Fruit fly (Drosophila melanogaster) whole organism, prepupa: ENCODE data around the gene CG8372.
A peak's percentile ranks its signal among the peaks of the same experiment; 100 is the strongest.

Experiments used
- Blimp-1 ChIP-seq: fragments of 200-800 bp; sonication (Bioruptor generic); optimal IDR thresholded peaks from 3 replicates; lab custom pipeline; 2017; ENCODE audit warnings: missing biosample characterization, missing genetic modification characterization, mild to moderate bottlenecking, moderate library complexity, missing genetic modification reagents
- CG10631 ChIP-seq: fragments of 200-800 bp; sonication (Bioruptor generic); optimal IDR thresholded peaks from 2 replicates; lab custom pipeline; 2016; ENCODE audit warnings: missing biosample characterization, missing genetic modification characterization
- CG10669 ChIP-seq: fragments of 200-800 bp; sonication (Bioruptor generic); optimal IDR thresholded peaks from 3 replicates; lab custom pipeline; 2018; ENCODE audit warnings: missing biosample characterization, mild to moderate bottlenecking, missing genetic modification characterization, moderate library complexity
- CG11294 ChIP-seq: fragments of 200-800 bp; sonication (Bioruptor generic); IDR thresholded peaks from 2 replicates; pipeline ENCODE4 v1.3.6; 2022; ENCODE audit warnings: missing biosample characterization, missing genetic modification characterization
- CG11902 ChIP-seq: fragments of 200-800 bp; sonication (Bioruptor generic); optimal IDR thresholded peaks from 3 replicates; lab custom pipeline; 2016; ENCODE audit warnings: missing biosample characterization, missing genetic modification characterization
- CG15336 ChIP-seq: fragments of 200-800 bp; sonication (Bioruptor generic); IDR thresholded peaks from 2 replicates; pipeline ENCODE4 v1.3.6; 2022; ENCODE audit warnings: missing biosample characterization, missing genetic modification characterization
- CG3032 ChIP-seq: fragments of 200-800 bp; optimal IDR thresholded peaks from 2 replicates; lab custom pipeline; 2019; ENCODE audit warnings: missing biosample characterization, mild to moderate bottlenecking, missing genetic modification characterization, moderate library complexity
- CG32006 ChIP-seq: fragments of 200-800 bp; sonication (Bioruptor generic); optimal IDR thresholded peaks from 3 replicates; lab custom pipeline; 2017; ENCODE audit warnings: missing biosample characterization, mild to moderate bottlenecking, missing genetic modification characterization
- CG4318 ChIP-seq: fragments of 200-800 bp; sonication (Bioruptor generic); optimal IDR thresholded peaks from 3 replicates; lab custom pipeline; 2017; ENCODE audit warnings: missing biosample characterization, mild to moderate bottlenecking, missing genetic modification characterization
- CG6163 ChIP-seq: fragments of 200-800 bp; sonication (Bioruptor generic); IDR thresholded peaks from 3 replicates; pipeline ENCODE4 v1.3.6; 2022; ENCODE audit warnings: missing biosample characterization, missing genetic modification characterization
- CG6276 ChIP-seq: fragments of 200-800 bp; sonication (Bioruptor generic); optimal IDR thresholded peaks from 2 replicates; lab custom pipeline; 2017; ENCODE audit warnings: missing biosample characterization, mild to moderate bottlenecking, missing genetic modification characterization
- CG6792 ChIP-seq: fragments of 200-800 bp; sonication (Bioruptor generic); optimal IDR thresholded peaks from 3 replicates; lab custom pipeline; 2016; ENCODE audit warnings: missing biosample characterization, missing genetic modification characterization
- CG6854 ChIP-seq: fragments of 200-800 bp; sonication (Bioruptor generic); optimal IDR thresholded peaks from 2 replicates; lab custom pipeline; 2017; ENCODE audit warnings: missing biosample characterization, mild to moderate bottlenecking, missing genetic modification characterization
- CG8119 ChIP-seq: fragments of 200-800 bp; sonication (Bioruptor generic); IDR thresholded peaks from 3 replicates; pipeline ENCODE4 v1.3.6; 2022; ENCODE audit warnings: missing biosample characterization, missing genetic modification characterization
- CG9139 ChIP-seq: fragments of 200-800 bp; sonication (Bioruptor generic); optimal IDR thresholded peaks from 3 replicates; lab custom pipeline; 2017; ENCODE audit warnings: missing biosample characterization, mild to moderate bottlenecking, missing genetic modification characterization
- Eip75B ChIP-seq: fragments of 200-800 bp; sonication (Bioruptor generic); optimal IDR thresholded peaks from 3 replicates; lab custom pipeline; 2016; ENCODE audit warnings: missing biosample characterization, missing genetic modification characterization
- Eip78C ChIP-seq: fragments of 200-800 bp; sonication (Bioruptor generic); peaks from one replicate; lab custom pipeline; 2016; ENCODE audit warnings: missing biosample characterization, missing genetic modification characterization
- Ets21C ChIP-seq: fragments of 200-800 bp; sonication (Bioruptor generic); optimal IDR thresholded peaks from 3 replicates; lab custom pipeline; 2016; ENCODE audit warnings: missing biosample characterization, missing genetic modification characterization
- Gug ChIP-seq: fragments of 200-800 bp; sonication (Bioruptor generic); IDR thresholded peaks from 2 replicates; pipeline ENCODE4 v1.3.6; 2022; ENCODE audit warnings: missing biosample characterization, missing genetic modification characterization
- Hr38 ChIP-seq: sonication (Bioruptor generic); optimal IDR thresholded peaks from 2 replicates; lab custom pipeline; 2016; ENCODE audit warnings: missing biosample characterization, missing genetic modification characterization
- Hr39 ChIP-seq: fragments of 200-800 bp; sonication (Bioruptor generic); optimal IDR thresholded peaks from 2 replicates; lab custom pipeline; 2016; ENCODE audit warnings: missing biosample characterization, missing genetic modification characterization
- Hr4 ChIP-seq: fragments of 200-800 bp; sonication (Bioruptor generic); optimal IDR thresholded peaks from 3 replicates; lab custom pipeline; 2016; ENCODE audit warnings: missing biosample characterization, missing genetic modification characterization
- Met ChIP-seq: fragments of 200-800 bp; sonication (Bioruptor generic); optimal IDR thresholded peaks from 3 replicates; lab custom pipeline; 2016; ENCODE audit warnings: missing biosample characterization, missing genetic modification characterization
- OdsH ChIP-seq: fragments of 200-800 bp; sonication (Bioruptor generic); optimal IDR thresholded peaks from 3 replicates; lab custom pipeline; 2016; ENCODE audit warnings: missing biosample characterization, missing genetic modification characterization
- Sox102F ChIP-seq: fragments of 200-800 bp; sonication (Bioruptor generic); optimal IDR thresholded peaks from 2 replicates; lab custom pipeline; 2016; ENCODE audit warnings: missing biosample characterization, mild to moderate bottlenecking, missing genetic modification characterization
- Sox14 ChIP-seq: fragments of 200-800 bp; sonication (Bioruptor generic); optimal IDR thresholded peaks from 3 replicates; lab custom pipeline; 2016; ENCODE audit warnings: missing biosample characterization, missing genetic modification characterization
- cyc ChIP-seq: fragments of 200-800 bp; sonication (Bioruptor generic); optimal IDR thresholded peaks from 3 replicates; lab custom pipeline; 2016; ENCODE audit warnings: missing biosample characterization, missing genetic modification characterization
- eg ChIP-seq: fragments of 200-800 bp; sonication (Bioruptor generic); IDR thresholded peaks from 3 replicates; pipeline ENCODE4 v1.3.6; 2022; ENCODE audit warnings: missing biosample characterization, missing genetic modification characterization
- fd59A ChIP-seq: fragments of 200-800 bp; sonication (Bioruptor generic); optimal IDR thresholded peaks from 2 replicates; lab custom pipeline; 2017; ENCODE audit warnings: missing biosample characterization, mild to moderate bottlenecking, missing genetic modification characterization, missing genetic modification reagents
- fd85E ChIP-seq: fragments of 200-800 bp; sonication (Bioruptor generic); optimal IDR thresholded peaks from 3 replicates; lab custom pipeline; 2016; ENCODE audit warnings: missing biosample characterization, missing genetic modification characterization
- fkh ChIP-seq: fragments of 200-800 bp; sonication (Bioruptor generic); optimal IDR thresholded peaks from 3 replicates; lab custom pipeline; 2017; ENCODE audit warnings: missing biosample characterization, mild to moderate bottlenecking, missing genetic modification characterization, moderate library complexity
- net ChIP-seq: fragments of 200-800 bp; sonication (Bioruptor generic); optimal IDR thresholded peaks from 3 replicates; lab custom pipeline; 2016; ENCODE audit warnings: missing biosample characterization, missing genetic modification characterization
- pdm3 ChIP-seq: fragments of 200-800 bp; sonication (Bioruptor generic); optimal IDR thresholded peaks from 3 replicates; lab custom pipeline; 2016; ENCODE audit warnings: missing biosample characterization, missing genetic modification characterization
- salr ChIP-seq, 2 experiments: fragments of 200-800 bp; sonication (Bioruptor generic); optimal IDR thresholded peaks; 3 replicates each; lab custom pipeline; 2016 to 2018; ENCODE audit warnings: missing biosample characterization in 2 of 2, missing genetic modification characterization in 2 of 2, mild to moderate bottlenecking in 1 of 2
- svp ChIP-seq: fragments of 200-800 bp; sonication (Bioruptor generic); peaks from one replicate; lab custom pipeline; 2016; ENCODE audit warnings: missing biosample characterization, missing genetic modification characterization

Gene CG8372

dm6 chr2L:8171544-8171943 lies 41.2 kb downstream of the CG8372 start:
- TF ChIP-seq Hr39 (GFP tag; lab: Kevin White, UChicago) (no peak), CG8119 (GFP tag; lab: Robert Waterston, UW) (no peak), Met (GFP tag; lab: Kevin White, UChicago) (no peak), cyc (no peak), OdsH (no peak), fkh (GFP tag; lab: Kevin White, UChicago) (no peak), Hr38 (GFP tag; lab: Kevin White, UChicago) (no peak), fd59A (GFP tag; lab: Kevin White, UChicago) (no peak), Ets21C (GFP tag; lab: Kevin White, UChicago) (no peak), Eip78C (GFP tag; lab: Kevin White, UChicago) (no peak), CG6163 (0 out of 3 replicates have a peak, but pooled peaks have one; percentile 44), Gug (GFP tag; lab: Robert Waterston, UW) (no peak), Sox102F (no peak), CG11902 (GFP tag; lab: Kevin White, UChicago) (no peak), CG15336 (GFP tag; lab: Robert Waterston, UW) (peak; percentile 23; the same call in 1 of the 2 replicates), Sox14 (peak; percentile 24), CG6854 (no peak)

dm6 chr2L:8170600-8171182 lies 42.0 kb downstream of the CG8372 start:
- TF ChIP-seq CG3032 (tag; lab: Kevin White, UChicago) (no peak), CG10669 (GFP tag; lab: Kevin White, UChicago) (no peak), net (GFP tag; lab: Kevin White, UChicago) (no peak), svp (GFP tag; lab: Kevin White, UChicago) (no peak), Eip75B (GFP tag; lab: Kevin White, UChicago) (no peak), CG11294 (GFP tag; lab: Robert Waterston, UW) (no peak), Eip78C (GFP tag; lab: Kevin White, UChicago) (no peak), CG6163 (no peak), Blimp-1 (GFP tag; lab: Kevin White, UChicago) (no peak), Met (GFP tag; lab: Kevin White, UChicago) (no peak), CG6792 (no peak), CG9139 (GFP tag; lab: Kevin White, UChicago) (no peak), fd85E (no peak), salr (GFP tag; optimal IDR thresholded peaks at IDR 0.05; lab: Kevin White, UChicago) (no peak)

- TF ChIP-seq CG10631 (GFP tag; lab: Kevin White, UChicago) = no peak
- 0 out of 3 replicates have a peak, but pooled peaks have one; percentile 35 for TF ChIP-seq CG6163
- TF ChIP-seq CG15336 (GFP tag; lab: Robert Waterston, UW) = peak; percentile 47
- peak; percentile 53 for TF ChIP-seq Hr4 (GFP tag; lab: Kevin White, UChicago)
- peak; percentile 40 for TF ChIP-seq net (GFP tag; lab: Kevin White, UChicago)
- peak; percentile 16 for TF ChIP-seq pdm3 (GFP tag; lab: Kevin White, UChicago)
- no peak for TF ChIP-seq CG4318 (GFP tag; lab: Kevin White, UChicago)
- TF ChIP-seq CG6276 (GFP tag; lab: Kevin White, UChicago) = no peak
- TF ChIP-seq Eip78C (GFP tag; lab: Kevin White, UChicago) = peak; percentile 56
- peak; percentile 64 for TF ChIP-seq CG32006 (GFP tag; lab: Kevin White, UChicago)
- no peak for TF ChIP-seq Hr39 (GFP tag; lab: Kevin White, UChicago)
- peak; percentile 38; the same call in 2 of the 3 replicates for TF ChIP-seq CG8119 (GFP tag; lab: Robert Waterston, UW)
- TF ChIP-seq eg (GFP tag; lab: Robert Waterston, UW) = peak; percentile 49; the same call in 2 of the 3 replicates
Observed at dm6 chr2L:8168075-8168474, 44.6 kb downstream of the CG8372 start.
